Worm (Caenorhabditis elegans) whole organism, L4 larva: Measurements from ENCODE around the gene nspa-9.

Experiments used
- F26F4.8 ChIP-seq: fragments of 200-800 bp; sonication (Bioruptor generic); conservative IDR thresholded peaks from 2 replicates; pipeline ENCODE4 v1.3.6; 2022; ENCODE audit warnings: missing genetic modification characterization, missing compliant biosample characterization
- F49E8.2 ChIP-seq: sonication (generic microtip); optimal IDR thresholded peaks from 2 replicates; lab custom pipeline; 2016; ENCODE audit warnings: missing compliant biosample characterization, mild to moderate bottlenecking, missing genetic modification characterization, borderline replicate concordance
- R02D3.7 ChIP-seq: fragments of 150-350 bp; sonication (generic microtip); optimal IDR thresholded peaks from 3 replicates; lab custom pipeline; 2014; ENCODE audit warnings: missing biosample characterization, missing genetic modification characterization
- T20F7.1 ChIP-seq: fragments of 200-800 bp; sonication (Bioruptor generic); optimal IDR thresholded peaks from 2 replicates; lab custom pipeline; 2018; ENCODE audit warnings: mild to moderate bottlenecking, missing genetic modification characterization, missing compliant biosample characterization
- Y105C5A.15 ChIP-seq: fragments of 200-800 bp; sonication (Bioruptor generic); IDR thresholded peaks from 2 replicates; pipeline ENCODE4 v1.3.6; 2022; ENCODE audit warnings: missing genetic modification characterization, missing compliant biosample characterization
- Y5F2A.4 ChIP-seq: fragments of 200-800 bp; sonication (Bioruptor generic); optimal IDR thresholded peaks from 2 replicates; lab custom pipeline; 2018; ENCODE audit warnings: mild to moderate bottlenecking, missing genetic modification characterization, missing compliant biosample characterization
- ama-1 ChIP-seq: fragments of 150-350 bp; optimal IDR thresholded peaks from 2 replicates; lab custom pipeline; 2014; ENCODE audit warnings: inconsistent platforms, mixed read lengths
- ceh-20 ChIP-seq: fragments of 200-800 bp; sonication (Bioruptor generic); IDR thresholded peaks from 2 replicates; pipeline ENCODE4 v1.3.6; 2022; ENCODE audit warnings: missing genetic modification reagents, missing genetic modification characterization, missing compliant biosample characterization
- ceh-28 ChIP-seq: fragments of 150-350 bp; optimal IDR thresholded peaks from 2 replicates; lab custom pipeline; 2014; ENCODE audit warnings: missing biosample characterization, missing genetic modification reagents, missing genetic modification characterization
- ceh-62 ChIP-seq: sonication (generic microtip); optimal IDR thresholded peaks from 2 replicates; lab custom pipeline; 2017; ENCODE audit warnings: missing biosample characterization, missing genetic modification characterization
- ceh-82 ChIP-seq: sonication (generic microtip); optimal IDR thresholded peaks from 2 replicates; lab custom pipeline; 2017; ENCODE audit warnings: missing biosample characterization, missing genetic modification characterization
- ces-1 ChIP-seq: fragments of 150-350 bp; sonication (generic microtip); optimal IDR thresholded peaks from 4 replicates; lab custom pipeline; 2014; ENCODE audit warnings: missing biosample characterization, missing genetic modification reagents, missing genetic modification characterization
- cey-2 ChIP-seq: sonication (generic microtip); optimal IDR thresholded peaks from 3 replicates; lab custom pipeline; 2017; ENCODE audit warnings: missing genetic modification characterization, mild to moderate bottlenecking, missing compliant biosample characterization, antibody characterized with exemption, borderline replicate concordance; ENCODE audit not compliant: insufficient read depth
- daf-8 ChIP-seq: fragments of 200-800 bp; sonication (Bioruptor generic); IDR thresholded peaks from 2 replicates; pipeline ENCODE4 v1.3.6; 2022; ENCODE audit warnings: missing genetic modification characterization, missing compliant biosample characterization
- dmd-6 ChIP-seq: fragments of 200-800 bp; sonication (Bioruptor generic); IDR thresholded peaks from 2 replicates; pipeline ENCODE4 v1.3.6; 2022; ENCODE audit warnings: missing genetic modification reagents, missing genetic modification characterization, missing compliant biosample characterization
- dmd-9 ChIP-seq: fragments of 200-800 bp; sonication (Bioruptor generic); IDR thresholded peaks from 2 replicates; pipeline ENCODE4 v1.3.6; 2022; ENCODE audit warnings: missing genetic modification reagents, missing genetic modification characterization, missing compliant biosample characterization
- dpl-1 ChIP-seq: fragments of 150-350 bp; optimal IDR thresholded peaks from 2 replicates; lab custom pipeline; 2014; ENCODE audit warnings: missing biosample characterization, missing genetic modification reagents, missing genetic modification characterization
- duxl-1 ChIP-seq: sonication (generic microtip); optimal IDR thresholded peaks from 2 replicates; lab custom pipeline; 2016; ENCODE audit warnings: mild to moderate bottlenecking, missing genetic modification characterization, moderate library complexity, missing compliant biosample characterization; ENCODE audit not compliant: poor library complexity
- dve-1 ChIP-seq: sonication (generic microtip); optimal IDR thresholded peaks from 2 replicates; lab custom pipeline; 2017; ENCODE audit warnings: antibody characterized with exemption, mild to moderate bottlenecking, missing genetic modification characterization, missing compliant biosample characterization; ENCODE audit not compliant: insufficient read depth
- hlh-11 ChIP-seq: fragments of 200-800 bp; sonication (Bioruptor generic); optimal IDR thresholded peaks from 2 replicates; lab custom pipeline; 2018; ENCODE audit warnings: mild to moderate bottlenecking, missing genetic modification characterization, missing compliant biosample characterization
- hlh-30 ChIP-seq: sonication (generic microtip); optimal IDR thresholded peaks from 2 replicates; lab custom pipeline; 2017; ENCODE audit warnings: antibody characterized with exemption, mild to moderate bottlenecking, missing genetic modification characterization, missing compliant biosample characterization; ENCODE audit not compliant: insufficient read depth
- hmg-1.1 ChIP-seq: fragments of 200-800 bp; sonication (Bioruptor generic); IDR thresholded peaks from 2 replicates; pipeline ENCODE4 v1.3.6; 2022; ENCODE audit warnings: missing genetic modification reagents, missing genetic modification characterization, missing compliant biosample characterization
- jun-1 ChIP-seq: fragments of 150-350 bp; optimal IDR thresholded peaks from 2 replicates; lab custom pipeline; 2014; ENCODE audit warnings: missing biosample characterization, missing genetic modification reagents, missing genetic modification characterization
- lim-7 ChIP-seq: fragments of 200-800 bp; sonication (Bioruptor generic); IDR thresholded peaks from 2 replicates; pipeline ENCODE4 v1.3.6; 2022; ENCODE audit warnings: missing genetic modification characterization, missing compliant biosample characterization
- lin-1 ChIP-seq: fragments of 200-800 bp; sonication (Bioruptor generic); IDR thresholded peaks from 2 replicates; pipeline ENCODE4 v1.3.6; 2022; ENCODE audit warnings: missing genetic modification reagents, missing genetic modification characterization, missing compliant biosample characterization
- lin-29 ChIP-seq: fragments of 200-800 bp; sonication (Bioruptor generic); IDR thresholded peaks from 2 replicates; pipeline ENCODE4 v1.3.6; 2022; ENCODE audit warnings: missing genetic modification reagents, missing genetic modification characterization, missing compliant biosample characterization
- lin-39 ChIP-seq: fragments of 150-350 bp; optimal IDR thresholded peaks from 2 replicates; lab custom pipeline; 2014; ENCODE audit warnings: missing biosample characterization, missing genetic modification reagents, missing genetic modification characterization
- lsy-2 ChIP-seq, 2 experiments: fragments of 150-350 bp in 1 of 2; sonication (generic microtip) in 1 of 2; optimal IDR thresholded peaks; 2 replicates each; lab custom pipeline; 2014 to 2017; ENCODE audit warnings: missing biosample characterization in 2 of 2, missing genetic modification characterization in 2 of 2
- madf-9 ChIP-seq: fragments of 200-800 bp; sonication (Bioruptor generic); conservative IDR thresholded peaks from 2 replicates; pipeline ENCODE4 v1.3.6; 2022; ENCODE audit warnings: missing genetic modification reagents, missing genetic modification characterization, missing compliant biosample characterization
- mdl-1 ChIP-seq, 2 experiments: fragments of 150-350 bp in 1 of 2; sonication (generic microtip) in 1 of 2; optimal IDR thresholded peaks; 2 replicates each; lab custom pipeline; 2014 to 2017; ENCODE audit warnings: missing biosample characterization in 2 of 2, missing genetic modification characterization in 2 of 2
- mep-1 ChIP-seq: fragments of 150-350 bp; sonication (generic microtip); optimal IDR thresholded peaks from 3 replicates; lab custom pipeline; 2014; ENCODE audit warnings: missing biosample characterization, missing genetic modification characterization
- mes-2 ChIP-seq: sonication (generic microtip); optimal IDR thresholded peaks from 2 replicates; lab custom pipeline; 2016; ENCODE audit warnings: missing genotype, mild to moderate bottlenecking, missing genetic modification characterization, missing compliant biosample characterization; ENCODE audit not compliant: poor library complexity, severe bottlenecking
- mxl-2 ChIP-seq: fragments of 200-800 bp; sonication (Bioruptor generic); conservative IDR thresholded peaks from 2 replicates; pipeline ENCODE4 v1.3.6; 2022; ENCODE audit warnings: missing genetic modification reagents, missing genetic modification characterization, missing compliant biosample characterization
- mxl-3 ChIP-seq: fragments of 200-800 bp; sonication (Bioruptor generic); optimal IDR thresholded peaks from 2 replicates; lab custom pipeline; 2018; ENCODE audit warnings: mild to moderate bottlenecking, missing genetic modification characterization, missing compliant biosample characterization
- nhr-111 ChIP-seq: fragments of 200-800 bp; sonication (Bioruptor generic); optimal IDR thresholded peaks from 2 replicates; lab custom pipeline; 2018; ENCODE audit warnings: mild to moderate bottlenecking, missing genetic modification characterization, missing compliant biosample characterization
- nhr-28 ChIP-seq: fragments of 150-350 bp; optimal IDR thresholded peaks from 2 replicates; lab custom pipeline; 2014; ENCODE audit warnings: missing biosample characterization, missing genetic modification characterization
- nhr-41 ChIP-seq: fragments of 200-800 bp; sonication (Bioruptor generic); IDR thresholded peaks from 2 replicates; pipeline ENCODE4 v1.3.6; 2022; ENCODE audit warnings: missing genetic modification reagents, missing genetic modification characterization, missing compliant biosample characterization
- nhr-42 ChIP-seq: fragments of 200-800 bp; sonication (Bioruptor generic); IDR thresholded peaks from 2 replicates; pipeline ENCODE4 v1.3.6; 2022; ENCODE audit warnings: missing genetic modification characterization, missing compliant biosample characterization
- nhr-48 ChIP-seq: sonication (generic microtip); optimal IDR thresholded peaks from 2 replicates; lab custom pipeline; 2016; ENCODE audit warnings: mild to moderate bottlenecking, missing genetic modification characterization, missing compliant biosample characterization
- nhr-6 ChIP-seq: fragments of 150-350 bp; optimal IDR thresholded peaks from 2 replicates; lab custom pipeline; 2014; ENCODE audit warnings: missing biosample characterization, missing genetic modification characterization
- nhr-77 ChIP-seq: fragments of 150-350 bp; optimal IDR thresholded peaks from 2 replicates; lab custom pipeline; 2014; ENCODE audit warnings: missing biosample characterization, missing genetic modification characterization
- pqm-1 ChIP-seq: sonication (generic microtip); optimal IDR thresholded peaks from 2 replicates; lab custom pipeline; 2017; ENCODE audit warnings: missing biosample characterization, missing genetic modification characterization
- set-16 ChIP-seq: fragments of 200-800 bp; sonication (Bioruptor generic); IDR thresholded peaks from 2 replicates; pipeline ENCODE4 v1.3.6; 2022; ENCODE audit warnings: missing genetic modification reagents, missing genetic modification characterization, missing compliant biosample characterization
- spr-1 ChIP-seq: sonication (generic microtip); optimal IDR thresholded peaks from 2 replicates; lab custom pipeline; 2016; ENCODE audit warnings: mild to moderate bottlenecking, missing genetic modification characterization, missing compliant biosample characterization
- tag-97 ChIP-seq: fragments of 200-800 bp; sonication (Bioruptor generic); IDR thresholded peaks from 2 replicates; pipeline ENCODE4 v1.3.6; 2022; ENCODE audit warnings: missing genetic modification characterization, missing compliant biosample characterization
- unc-130 ChIP-seq: sonication (generic microtip); optimal IDR thresholded peaks from 2 replicates; lab custom pipeline; 2016; ENCODE audit warnings: missing genetic modification reagents, missing genetic modification characterization, missing compliant biosample characterization
- unc-62 ChIP-seq, 3 experiments: fragments of 150-350 bp in 1 of 3; sonication (generic microtip); optimal IDR thresholded peaks in 2 of 3; peaks in 1 of 3; 1 replicate in 1 of 3; 2 replicates in 2 of 3; lab custom pipeline; 2014 to 2017; ENCODE audit warnings: missing biosample characterization in 3 of 3, missing genetic modification characterization in 3 of 3, missing genetic modification reagents in 3 of 3, missing genotype in 1 of 3
- zfp-3 ChIP-seq: fragments of 200-800 bp; sonication (Bioruptor generic); conservative IDR thresholded peaks from 2 replicates; pipeline ENCODE4 v1.3.6; 2022; ENCODE audit warnings: missing genetic modification reagents, missing genetic modification characterization, missing compliant biosample characterization
- ztf-11 ChIP-seq: fragments of 150-350 bp; optimal IDR thresholded peaks from 2 replicates; lab custom pipeline; 2014; ENCODE audit warnings: missing biosample characterization, missing genetic modification characterization
- ztf-7 ChIP-seq: fragments of 150-350 bp; optimal IDR thresholded peaks from 2 replicates; lab custom pipeline; 2014; ENCODE audit warnings: missing biosample characterization, missing genetic modification characterization

Gene nspa-9

DNA sequence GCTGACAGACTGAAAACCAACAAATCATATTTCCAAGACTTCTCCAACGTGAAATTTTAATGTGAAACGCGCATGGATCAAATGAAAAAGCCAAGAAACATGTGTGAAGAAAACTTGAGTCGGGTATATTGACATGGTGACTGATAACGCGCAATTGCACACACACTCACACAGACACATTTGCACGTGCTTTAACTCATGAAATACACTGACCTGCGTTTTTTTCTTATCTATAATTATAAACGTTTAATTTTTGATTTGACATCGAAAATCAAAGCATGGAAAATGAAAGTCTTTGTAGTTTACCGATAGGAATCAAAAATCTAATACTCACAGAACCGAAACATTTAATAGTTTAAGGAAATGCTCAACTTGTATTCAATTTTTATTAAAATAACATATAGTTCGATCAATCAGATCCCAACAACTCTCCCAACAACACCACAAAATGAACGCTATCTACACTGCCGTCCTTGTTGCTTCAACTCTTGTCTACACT is at the start of gene nspa-9:
TSS of gene nspa-9 (plus strand) at position 449 of the 499 bp plus-strand sequence.
- no peak for TF ChIP-seq nhr-42 (GFP tag; lab: Robert Waterston, UW)
- TF ChIP-seq mep-1 (tag; lab: Kevin White, UChicago): peak; percentile 25
- TF ChIP-seq unc-62 (GFP tag; optimal IDR thresholded peaks at IDR 0.05 in 1 of 2; lab: Kevin White, UChicago): peak in 1 of 2 experiments; percentile 81
- TF ChIP-seq unc-62 (tag; optimal IDR thresholded peaks at IDR 0.05; lab: Kevin White, UChicago): no peak
- no peak for TF ChIP-seq lin-39
- no peak for TF ChIP-seq ceh-28
- 0 out of 2 replicates have a peak, but pooled peaks have one; percentile 10 for TF ChIP-seq mxl-2 (GFP tag; lab: Robert Waterston, UW)
- TF ChIP-seq hlh-30 (tag; lab: Kevin White, UChicago): peak; percentile 77
- no peak for TF ChIP-seq ztf-11 (tag; lab: Kevin White, UChicago)
- TF ChIP-seq T20F7.1 (GFP tag; lab: Kevin White, UChicago): peak; percentile 5
- no peak for TF ChIP-seq F26F4.8 (GFP tag; lab: Robert Waterston, UW)
- TF ChIP-seq dmd-9 (GFP tag; lab: Robert Waterston, UW): no peak
- TF ChIP-seq nhr-41 (GFP tag; lab: Robert Waterston, UW): no peak
- peak; percentile 95 for TF ChIP-seq dmd-6 (GFP tag; lab: Robert Waterston, UW)
- TF ChIP-seq hmg-1.1 (GFP tag; lab: Robert Waterston, UW): no peak
- no peak for TF ChIP-seq Y105C5A.15
- TF ChIP-seq ceh-82 (tag; lab: Kevin White, UChicago): no peak
- TF ChIP-seq Y5F2A.4 (GFP tag; lab: Kevin White, UChicago): no peak
- TF ChIP-seq nhr-111 (GFP tag; lab: Kevin White, UChicago): no peak
- no peak for TF ChIP-seq daf-8
- peak; percentile 39 for TF ChIP-seq mxl-3
- TF ChIP-seq dpl-1: no peak
- TF ChIP-seq ztf-7 (tag; lab: Kevin White, UChicago): no peak
- TF ChIP-seq mdl-1 (tag; optimal IDR thresholded peaks at IDR 0.05; lab: Kevin White, UChicago): peak; percentile 15 to 87
- no peak for TF ChIP-seq zfp-3 (GFP tag; lab: Robert Waterston, UW)
- TF ChIP-seq nhr-6 (tag; lab: Kevin White, UChicago): no peak
- peak; percentile 62 for TF ChIP-seq pqm-1 (tag; lab: Kevin White, UChicago)
- no peak for TF ChIP-seq F49E8.2
- peak; percentile 40 for TF ChIP-seq nhr-48 (tag; lab: Kevin White, UChicago)
- no peak for TF ChIP-seq madf-9
- no peak for TF ChIP-seq cey-2 (tag; lab: Kevin White, UChicago)
- no peak for TF ChIP-seq tag-97 (GFP tag; lab: Robert Waterston, UW)
- peak; percentile 82 for TF ChIP-seq nhr-77
- TF ChIP-seq spr-1 (tag; lab: Kevin White, UChicago): no peak
- no peak for TF ChIP-seq lsy-2 (tag; optimal IDR thresholded peaks at IDR 0.05; lab: Kevin White, UChicago)
- TF ChIP-seq hlh-11: peak; percentile 83
- no peak for TF ChIP-seq ceh-20 (GFP tag; lab: Robert Waterston, UW)
- TF ChIP-seq lin-29 (GFP tag; lab: Robert Waterston, UW): no peak
- TF ChIP-seq R02D3.7 (tag; lab: Kevin White, UChicago): no peak
- 0 out of 2 replicates have a peak, but pooled peaks have one; percentile 19 for TF ChIP-seq lin-1
- no peak for TF ChIP-seq ces-1
- TF ChIP-seq mes-2 (tag; lab: Kevin White, UChicago): no peak
- no peak for TF ChIP-seq jun-1
- TF ChIP-seq ama-1 (lab: Kevin White, UChicago): no peak
- no peak for TF ChIP-seq set-16 (GFP tag; lab: Robert Waterston, UW)
- TF ChIP-seq nhr-28 (tag; lab: Kevin White, UChicago): peak; percentile 80
- TF ChIP-seq lim-7 (GFP tag; lab: Robert Waterston, UW): no peak
- TF ChIP-seq ceh-62 (tag; lab: Kevin White, UChicago): no peak
- TF ChIP-seq unc-130: no peak
- TF ChIP-seq dve-1 (tag; lab: Kevin White, UChicago): peak; percentile 86
- no peak for TF ChIP-seq duxl-1 (tag; lab: Kevin White, UChicago)
